Worm (Caenorhabditis elegans) whole organism, L2 larva: ENCODE data around the gene crn-5.
A peak's percentile ranks its signal among the peaks of the same experiment; 100 is the strongest.

Experiments
- C34F6.9 ChIP-seq: fragments of 150-350 bp; optimal IDR thresholded peaks from 2 replicates; lab custom pipeline; 2014; ENCODE audit warnings: missing biosample characterization, missing genetic modification characterization
- F13H6.1 ChIP-seq: sonication (generic microtip); optimal IDR thresholded peaks from 2 replicates; lab custom pipeline; 2016; ENCODE audit warnings: missing genetic modification characterization, missing compliant biosample characterization
- R02D3.7 ChIP-seq: fragments of 150-350 bp; optimal IDR thresholded peaks from 2 replicates; lab custom pipeline; 2014; ENCODE audit warnings: missing biosample characterization, missing genetic modification characterization
- Y55F3AM.14 ChIP-seq: fragments of 200-800 bp; sonication (Bioruptor generic); optimal IDR thresholded peaks from 2 replicates; lab custom pipeline; 2018; ENCODE audit warnings: mild to moderate bottlenecking, missing genetic modification characterization, missing compliant biosample characterization
- ZK546.5 ChIP-seq: sonication (generic microtip); optimal IDR thresholded peaks from 2 replicates; lab custom pipeline; 2017; ENCODE audit warnings: missing biosample characterization, missing genetic modification characterization
- alr-1 ChIP-seq: fragments of 150-350 bp; optimal IDR thresholded peaks from 2 replicates; lab custom pipeline; 2014; ENCODE audit warnings: missing biosample characterization, missing genetic modification characterization
- aly-2 ChIP-seq: fragments of 150-350 bp; optimal IDR thresholded peaks from 2 replicates; lab custom pipeline; 2014; ENCODE audit warnings: missing biosample characterization, missing genetic modification characterization
- ama-1 ChIP-seq: fragments of 150-350 bp; optimal IDR thresholded peaks from 2 replicates; lab custom pipeline; 2018; ENCODE audit warnings: inconsistent platforms
- blmp-1 ChIP-seq: sonication (generic microtip); optimal IDR thresholded peaks from 2 replicates; lab custom pipeline; 2017; ENCODE audit warnings: missing genetic modification characterization, mild to moderate bottlenecking, missing compliant biosample characterization, antibody characterized with exemption, moderate library complexity; ENCODE audit not compliant: insufficient read depth
- ceh-16 ChIP-seq: fragments of 150-350 bp; optimal IDR thresholded peaks from 2 replicates; lab custom pipeline; 2014; ENCODE audit warnings: missing biosample characterization, missing genetic modification characterization
- ceh-82 ChIP-seq: fragments of 150-350 bp; optimal IDR thresholded peaks from 2 replicates; lab custom pipeline; 2014; ENCODE audit warnings: missing biosample characterization, missing genetic modification characterization
- crh-2 ChIP-seq: sonication (generic microtip); optimal IDR thresholded peaks from 2 replicates; lab custom pipeline; 2017; ENCODE audit warnings: missing biosample characterization, missing genetic modification characterization
- dmd-4 ChIP-seq: sonication (generic microtip); optimal IDR thresholded peaks from 2 replicates; lab custom pipeline; 2017; ENCODE audit warnings: missing biosample characterization, missing genetic modification characterization
- egl-27 ChIP-seq: sonication (generic microtip); optimal IDR thresholded peaks from 3 replicates; lab custom pipeline; 2017; ENCODE audit warnings: missing biosample characterization, missing genetic modification reagents, missing genetic modification characterization
- elt-1 ChIP-seq: fragments of 150-350 bp; optimal IDR thresholded peaks from 2 replicates; lab custom pipeline; 2014; ENCODE audit warnings: missing biosample characterization, missing genetic modification characterization
- elt-3 ChIP-seq: sonication (generic microtip); optimal IDR thresholded peaks from 2 replicates; lab custom pipeline; 2017; ENCODE audit warnings: missing biosample characterization, missing genetic modification characterization
- fos-1 ChIP-seq: fragments of 150-350 bp; optimal IDR thresholded peaks from 2 replicates; lab custom pipeline; 2014; ENCODE audit warnings: missing biosample characterization, missing genetic modification characterization
- gmeb-1 ChIP-seq: fragments of 150-350 bp; optimal IDR thresholded peaks from 2 replicates; lab custom pipeline; 2014; ENCODE audit warnings: missing biosample characterization, missing genetic modification characterization
- lin-11 ChIP-seq: fragments of 150-350 bp; sonication (generic microtip); optimal IDR thresholded peaks from 2 replicates; lab custom pipeline; 2014; ENCODE audit warnings: missing biosample characterization, missing genetic modification characterization, inconsistent platforms, mixed read lengths
- lin-13 ChIP-seq: fragments of 150-350 bp; optimal IDR thresholded peaks from 2 replicates; lab custom pipeline; 2014; ENCODE audit warnings: missing biosample characterization, missing genetic modification reagents, missing genetic modification characterization
- lin-39 ChIP-seq: fragments of 150-350 bp; optimal IDR thresholded peaks from 2 replicates; lab custom pipeline; 2014; ENCODE audit warnings: missing biosample characterization, missing genetic modification reagents, missing genetic modification characterization
- lsy-2 ChIP-seq, 2 experiments: fragments of 150-350 bp in 1 of 2; sonication (generic microtip) in 1 of 2; optimal IDR thresholded peaks; 2 replicates each; lab custom pipeline; 2014 to 2017; ENCODE audit warnings: missing biosample characterization in 2 of 2, missing genetic modification characterization in 2 of 2
- mab-5 ChIP-seq: fragments of 150-350 bp; optimal IDR thresholded peaks from 2 replicates; lab custom pipeline; 2014; ENCODE audit warnings: missing biosample characterization, missing genetic modification characterization
- mbf-1 ChIP-seq: sonication (generic microtip); optimal IDR thresholded peaks from 2 replicates; lab custom pipeline; 2017; ENCODE audit warnings: missing biosample characterization, missing genetic modification characterization
- mdl-1 ChIP-seq, 2 experiments: fragments of 150-350 bp in 1 of 2; sonication (generic microtip) in 1 of 2; optimal IDR thresholded peaks; 2 replicates each; lab custom pipeline; 2017; ENCODE audit warnings: missing biosample characterization in 2 of 2, missing genetic modification characterization in 2 of 2
- nhr-10 ChIP-seq: sonication (generic microtip); optimal IDR thresholded peaks from 2 replicates; lab custom pipeline; 2017; ENCODE audit warnings: missing biosample characterization, missing genetic modification characterization
- nhr-11 ChIP-seq: fragments of 150-350 bp; optimal IDR thresholded peaks from 2 replicates; lab custom pipeline; 2014; ENCODE audit warnings: missing biosample characterization, missing genetic modification characterization
- nhr-12 ChIP-seq: fragments of 150-350 bp; optimal IDR thresholded peaks from 2 replicates; lab custom pipeline; 2014; ENCODE audit warnings: missing biosample characterization, missing genetic modification characterization
- nhr-129 ChIP-seq: fragments of 150-350 bp; optimal IDR thresholded peaks from 2 replicates; lab custom pipeline; 2014; ENCODE audit warnings: missing biosample characterization, missing genetic modification characterization
- nhr-21 ChIP-seq: fragments of 150-350 bp; optimal IDR thresholded peaks from 2 replicates; lab custom pipeline; 2014; ENCODE audit warnings: missing biosample characterization, missing genetic modification characterization
- nhr-23 ChIP-seq: fragments of 150-350 bp; optimal IDR thresholded peaks from 2 replicates; lab custom pipeline; 2014; ENCODE audit warnings: missing biosample characterization, missing genetic modification reagents, missing genetic modification characterization
- nhr-237 ChIP-seq: fragments of 150-350 bp; optimal IDR thresholded peaks from 2 replicates; lab custom pipeline; 2014; ENCODE audit warnings: missing biosample characterization, missing genetic modification characterization
- nhr-25 ChIP-seq: fragments of 150-350 bp; sonication (generic microtip); optimal IDR thresholded peaks from 3 replicates; lab custom pipeline; 2014; ENCODE audit warnings: missing biosample characterization, missing genetic modification characterization
- nhr-6 ChIP-seq: fragments of 150-350 bp; optimal IDR thresholded peaks from 2 replicates; lab custom pipeline; 2014; ENCODE audit warnings: missing biosample characterization, missing genetic modification characterization
- nhr-77 ChIP-seq: fragments of 150-350 bp; optimal IDR thresholded peaks from 2 replicates; lab custom pipeline; 2014; ENCODE audit warnings: missing biosample characterization, missing genetic modification characterization
- peb-1 ChIP-seq: fragments of 150-350 bp; optimal IDR thresholded peaks from 2 replicates; lab custom pipeline; 2014; ENCODE audit warnings: missing biosample characterization, missing genetic modification characterization
- sem-4 ChIP-seq: fragments of 150-350 bp; optimal IDR thresholded peaks from 2 replicates; lab custom pipeline; 2014; ENCODE audit warnings: missing biosample characterization, missing genetic modification reagents, missing genetic modification characterization
- skn-1 ChIP-seq: sonication (generic microtip); optimal IDR thresholded peaks from 2 replicates; lab custom pipeline; 2017; ENCODE audit warnings: missing biosample characterization, missing genetic modification characterization
- sma-3 ChIP-seq: sonication (generic microtip); optimal IDR thresholded peaks from 2 replicates; lab custom pipeline; 2016; ENCODE audit warnings: missing genetic modification reagents, missing genetic modification characterization, missing compliant biosample characterization
- sma-9 ChIP-seq, 2 experiments: fragments of 150-350 bp in 1 of 2; sonication (generic microtip) in 1 of 2; optimal IDR thresholded peaks; 2 replicates each; lab custom pipeline; 2014 to 2016; ENCODE audit warnings: missing genetic modification characterization in 2 of 2, mild to moderate bottlenecking in 1 of 2, missing biosample characterization in 1 of 2, missing compliant biosample characterization in 1 of 2, missing genetic modification reagents in 1 of 2, moderate library complexity in 1 of 2
- snpc-4 ChIP-seq: fragments of 150-350 bp; optimal IDR thresholded peaks from 2 replicates; lab custom pipeline; 2014; ENCODE audit warnings: missing biosample characterization, missing genetic modification characterization
- unc-39 ChIP-seq: fragments of 150-350 bp; optimal IDR thresholded peaks from 2 replicates; lab custom pipeline; 2014; ENCODE audit warnings: missing biosample characterization, missing genetic modification characterization
- unc-55 ChIP-seq: fragments of 150-350 bp; sonication (generic microtip); optimal IDR thresholded peaks from 3 replicates; lab custom pipeline; 2014; ENCODE audit warnings: missing biosample characterization, missing genetic modification reagents, missing genetic modification characterization
- unc-62 ChIP-seq: fragments of 150-350 bp; optimal IDR thresholded peaks from 2 replicates; lab custom pipeline; 2014; ENCODE audit warnings: missing biosample characterization, missing genetic modification reagents, missing genetic modification characterization
- zag-1 ChIP-seq: fragments of 150-350 bp; optimal IDR thresholded peaks from 2 replicates; lab custom pipeline; 2014; ENCODE audit warnings: missing biosample characterization, missing genetic modification characterization
- ztf-1 ChIP-seq: fragments of 200-800 bp; sonication (Bioruptor generic); conservative IDR thresholded peaks from 2 replicates; pipeline ENCODE4 v1.3.6; 2022; ENCODE audit warnings: missing genetic modification characterization, missing compliant biosample characterization
- ztf-11 ChIP-seq: sonication (generic microtip); optimal IDR thresholded peaks from 2 replicates; lab custom pipeline; 2017; ENCODE audit warnings: missing biosample characterization, missing genetic modification characterization
- ztf-4 ChIP-seq: fragments of 150-350 bp; optimal IDR thresholded peaks from 2 replicates; lab custom pipeline; 2014; ENCODE audit warnings: missing biosample characterization, missing genetic modification characterization

The crn-5 gene

ce11 chrII:10558345-10558744 lies 34.2 kb upstream of the crn-5 start (continued):
- TF ChIP-seq gmeb-1 (tag; lab: Kevin White, UChicago), result no peak
- no peak for TF ChIP-seq mab-5 (tag; lab: Kevin White, UChicago)
- TF ChIP-seq mbf-1, result no peak
- no peak for TF ChIP-seq nhr-10 (tag; lab: Kevin White, UChicago)
- TF ChIP-seq ama-1 (lab: Kevin White, UChicago), result no peak
- no peak for TF ChIP-seq sem-4 (tag; lab: Kevin White, UChicago)
- no peak for TF ChIP-seq R02D3.7
- TF ChIP-seq skn-1 (tag; lab: Kevin White, UChicago), result no peak
- TF ChIP-seq nhr-6 (tag; lab: Kevin White, UChicago), result peak; percentile 20
- no peak for TF ChIP-seq crh-2 (tag; lab: Kevin White, UChicago)
- TF ChIP-seq, all 48 proteins: peak for 5

DNA sequence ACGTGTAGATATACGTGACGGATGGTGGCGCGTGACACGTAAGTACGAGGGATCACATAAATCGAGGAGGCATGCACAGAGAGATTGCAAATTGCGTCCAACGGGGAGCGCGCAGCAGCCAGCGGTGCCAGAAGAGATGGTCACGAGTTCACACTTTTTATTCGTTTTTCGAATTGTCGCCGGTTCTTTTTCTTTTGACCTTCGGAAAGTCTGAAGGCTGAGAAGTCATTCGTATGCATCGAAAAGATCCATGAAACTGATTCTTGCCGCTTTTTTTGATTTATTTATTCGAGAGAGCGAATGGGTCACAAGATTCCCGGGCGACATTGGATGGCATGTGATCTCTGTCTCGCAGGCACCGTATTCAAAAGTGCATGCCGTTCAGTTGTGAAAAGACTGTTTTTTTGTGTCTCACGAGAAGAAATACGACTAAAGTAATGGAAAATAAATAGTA lies 33.6 kb upstream of the crn-5 start:
- no peak for TF ChIP-seq fos-1
- TF ChIP-seq crh-2 (tag; lab: Kevin White, UChicago), result no peak
- no peak for TF ChIP-seq unc-62 (GFP tag; lab: Kevin White, UChicago)
- no peak for TF ChIP-seq ztf-11
- TF ChIP-seq Y55F3AM.14 (GFP tag; lab: Kevin White, UChicago), result peak; percentile 53
- TF ChIP-seq nhr-6 (tag; lab: Kevin White, UChicago), result no peak
- peak; percentile 81 for TF ChIP-seq ama-1 (lab: Kevin White, UChicago)
- TF ChIP-seq nhr-129 (tag; lab: Kevin White, UChicago), result peak; percentile 77
- TF ChIP-seq mab-5 (tag; lab: Kevin White, UChicago), result peak; percentile 41
- TF ChIP-seq nhr-11 (tag; lab: Kevin White, UChicago), result no peak
- peak; percentile 60 for TF ChIP-seq gmeb-1 (tag; lab: Kevin White, UChicago)
- TF ChIP-seq nhr-77, result no peak
- no peak for TF ChIP-seq lin-39 (tag; lab: Kevin White, UChicago)
- no peak for TF ChIP-seq alr-1 (tag; lab: Kevin White, UChicago)
- peak; percentile 86 for TF ChIP-seq C34F6.9 (tag; lab: Kevin White, UChicago)
- peak; percentile 50 for TF ChIP-seq F13H6.1 (tag; lab: Kevin White, UChicago)
- TF ChIP-seq lsy-2 (tag; optimal IDR thresholded peaks at IDR 0.05; lab: Kevin White, UChicago), result peak in 1 of 2 experiments; percentile 67
- TF ChIP-seq elt-1 (tag; lab: Kevin White, UChicago), result no peak
- no peak for TF ChIP-seq ceh-82 (tag; lab: Kevin White, UChicago)
- no peak for TF ChIP-seq peb-1 (tag; lab: Kevin White, UChicago)
- peak; percentile 62 for TF ChIP-seq ztf-4 (tag; lab: Kevin White, UChicago)
- TF ChIP-seq zag-1, result no peak
- TF ChIP-seq elt-3 (tag; lab: Kevin White, UChicago), result no peak
- TF ChIP-seq ztf-1 (GFP tag; lab: Robert Waterston, UW), result no peak
- no peak for TF ChIP-seq nhr-23 (tag; lab: Kevin White, UChicago)
- TF ChIP-seq skn-1 (tag; lab: Kevin White, UChicago), result no peak
- peak; percentile 68 for TF ChIP-seq nhr-21 (tag; lab: Kevin White, UChicago)
- peak; percentile 59 for TF ChIP-seq sma-3 (GFP tag; lab: Kevin White, UChicago)
- no peak for TF ChIP-seq ZK546.5 (tag; lab: Kevin White, UChicago)
- TF ChIP-seq lin-13 (GFP tag; lab: Kevin White, UChicago), result peak; percentile 3
- no peak for TF ChIP-seq dmd-4 (tag; lab: Kevin White, UChicago)
- TF ChIP-seq ceh-16, result no peak
- no peak for TF ChIP-seq R02D3.7
- TF ChIP-seq sem-4 (tag; lab: Kevin White, UChicago), result peak; percentile 73
- TF ChIP-seq nhr-25 (tag; lab: Kevin White, UChicago), result peak; percentile 85
- TF ChIP-seq blmp-1, result peak; percentile 60
- TF ChIP-seq nhr-237 (tag; lab: Kevin White, UChicago), result no peak
- no peak for TF ChIP-seq nhr-12 (tag; lab: Kevin White, UChicago)
- no peak for TF ChIP-seq unc-39 (tag; lab: Kevin White, UChicago)
- TF ChIP-seq mbf-1, result no peak
- peak; percentile 16 for TF ChIP-seq lin-11 (tag; lab: Kevin White, UChicago)
- no peak for TF ChIP-seq unc-55 (GFP tag; lab: Kevin White, UChicago)
- TF ChIP-seq aly-2 (tag; lab: Kevin White, UChicago), result no peak
- peak; percentile 28 for TF ChIP-seq snpc-4
- peak; percentile 73 for TF ChIP-seq sma-9 (GFP tag; optimal IDR thresholded peaks at IDR 0.05; lab: Kevin White, UChicago)
- TF ChIP-seq sma-9 (tag; optimal IDR thresholded peaks at IDR 0.05; lab: Kevin White, UChicago), result no peak
- TF ChIP-seq mdl-1 (tag; optimal IDR thresholded peaks at IDR 0.05; lab: Kevin White, UChicago), result peak in 1 of 2 experiments; percentile 7
- no peak for TF ChIP-seq egl-27
- TF ChIP-seq nhr-10 (tag; lab: Kevin White, UChicago), result no peak
